Worm (Caenorhabditis elegans): ENCODE measurements around the gene Y6E2A.5.

Y6E2A.5 gene

DNA sequence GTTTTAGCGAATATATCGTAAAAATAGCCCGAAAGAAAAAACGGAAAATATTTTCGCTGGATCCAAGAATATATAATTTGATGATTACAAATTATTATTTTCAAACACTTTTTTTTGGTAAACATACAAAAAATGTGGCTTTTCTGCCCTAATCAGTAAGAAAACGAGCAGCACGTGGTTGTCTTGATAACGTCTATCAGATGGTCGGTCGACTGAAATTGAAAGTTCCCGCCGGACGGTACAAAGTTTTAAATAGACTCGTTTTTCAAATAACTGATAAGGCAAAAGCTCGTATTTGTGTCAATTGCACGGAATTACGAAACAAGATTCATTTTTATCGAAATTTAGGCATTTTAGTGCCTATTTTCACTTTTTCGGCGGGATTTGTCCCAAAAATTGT is 51.7 kb downstream of the Y6E2A.5 start (continued):
- TF ChIP-seq daf-16 (GFP tag; optimal IDR thresholded peaks at IDR 0.05), result peak in 1 of 2 experiments; percentile 77
- TF ChIP-seq daf-16 (tag; optimal IDR thresholded peaks at IDR 0.05), result peak; percentile 99
- peak; percentile 51 for TF ChIP-seq mes-2 (tag; optimal IDR thresholded peaks at IDR 0.05; ENCODE audit: poor library complexity, severe bottlenecking)
- TF ChIP-seq dmd-8 (GFP tag; IDR thresholded peaks at IDR 0.05), result no peak
